Worm (Caenorhabditis elegans): ENCODE results near the gene ttr-17.

- TF ChIP-seq rnt-1 (tag; optimal IDR thresholded peaks at IDR 0.05) (no peak), isw-1 (GFP tag; IDR thresholded peaks at IDR 0.05) (no peak), egl-27 (tag; optimal IDR thresholded peaks at IDR 0.05) (no peak), efl-1 (optimal IDR thresholded peaks at IDR 0.05) (no peak), efl-1 (GFP tag; optimal IDR thresholded peaks at IDR 0.05 in 1 of 2) (no peak), sptf-1 (tag; optimal IDR thresholded peaks at IDR 0.05) (no peak), nhr-20 (tag; optimal IDR thresholded peaks at IDR 0.05) (no peak), pqm-1 (tag; optimal IDR thresholded peaks at IDR 0.05) (no peak), nhr-84 (tag; optimal IDR thresholded peaks at IDR 0.05) (no peak), blmp-1 (tag; optimal IDR thresholded peaks at IDR 0.05) (no peak), lin-39 (tag; optimal IDR thresholded peaks at IDR 0.05) (no peak)
Observed at ce11 chrIV:11089527-11089926, 22.7 kb upstream of the ttr-17 start, which contains the start of gene M7.7.

Measured in whole organism, L1 larva.